Worm (Caenorhabditis elegans) whole organism, L4 larva: ENCODE measurements around the gene snf-10.

Source experiments
- R02D3.7 ChIP-seq: fragments of 150-350 bp; sonication (generic microtip); optimal IDR thresholded peaks from 3 replicates; lab custom pipeline; 2014; ENCODE audit warnings: missing biosample characterization, missing genetic modification characterization
- ZK546.5 ChIP-seq, 2 experiments: sonication (generic microtip); optimal IDR thresholded peaks; 2 replicates each; lab custom pipeline; 2017; ENCODE audit warnings: missing biosample characterization in 2 of 2, missing genetic modification characterization in 2 of 2
- ces-1 ChIP-seq: fragments of 150-350 bp; sonication (generic microtip); optimal IDR thresholded peaks from 4 replicates; lab custom pipeline; 2014; ENCODE audit warnings: missing biosample characterization, missing genetic modification reagents, missing genetic modification characterization
- dpl-1 ChIP-seq: fragments of 150-350 bp; optimal IDR thresholded peaks from 2 replicates; lab custom pipeline; 2014; ENCODE audit warnings: missing biosample characterization, missing genetic modification reagents, missing genetic modification characterization
- lin-39 ChIP-seq: fragments of 150-350 bp; optimal IDR thresholded peaks from 2 replicates; lab custom pipeline; 2014; ENCODE audit warnings: missing biosample characterization, missing genetic modification reagents, missing genetic modification characterization
- lsy-2 ChIP-seq, 2 experiments: fragments of 150-350 bp in 1 of 2; sonication (generic microtip) in 1 of 2; optimal IDR thresholded peaks; 2 replicates each; lab custom pipeline; 2014 to 2017; ENCODE audit warnings: missing biosample characterization in 2 of 2, missing genetic modification characterization in 2 of 2
- nhr-237 ChIP-seq: sonication (generic microtip); optimal IDR thresholded peaks from 2 replicates; lab custom pipeline; 2017; ENCODE audit warnings: missing biosample characterization, missing genetic modification characterization
- nhr-76 ChIP-seq: fragments of 150-350 bp; optimal IDR thresholded peaks from 2 replicates; lab custom pipeline; 2014; ENCODE audit warnings: missing biosample characterization, missing genetic modification characterization
- skn-1 ChIP-seq: fragments of 150-350 bp; optimal IDR thresholded peaks from 2 replicates; lab custom pipeline; 2014; ENCODE audit warnings: missing biosample characterization, missing genetic modification characterization
- spr-3 ChIP-seq: fragments of 200-800 bp; sonication (Bioruptor generic); optimal IDR thresholded peaks from 2 replicates; lab custom pipeline; 2018; ENCODE audit warnings: mild to moderate bottlenecking, missing genetic modification characterization, missing compliant biosample characterization

ce11 chrV:10478097-10478828, 37.6 kb upstream of the snf-10 start, which contains the start of the genes crp-1 and Y32F6B.9:
- TF ChIP-seq spr-3 (GFP tag; lab: Kevin White, UChicago) (no peak), skn-1 (tag; lab: Kevin White, UChicago) (no peak), nhr-237 (tag; lab: Kevin White, UChicago) (no peak), R02D3.7 (tag; lab: Kevin White, UChicago) (no peak), nhr-76 (no peak), lsy-2 (tag; optimal IDR thresholded peaks at IDR 0.05; lab: Kevin White, UChicago) (no peak), lin-39 (tag; lab: Kevin White, UChicago) (no peak), dpl-1 (no peak), ces-1 (no peak), ZK546.5 (tag; optimal IDR thresholded peaks at IDR 0.05; lab: Kevin White, UChicago) (no peak)
